Fruit fly (Drosophila melanogaster) whole organism, embryonic: ENCODE data around the gene Cpr30F.

Experiments
- Atf6 ChIP-seq: fragments of 200-800 bp; sonication (Bioruptor generic); IDR thresholded peaks from 2 replicates; pipeline ENCODE4 v1.3.6; 2022; ENCODE audit warnings: missing biosample characterization, missing genetic modification characterization
- BtbVII ChIP-seq: fragments of 200-800 bp; sonication (Bioruptor generic); optimal IDR thresholded peaks from 3 replicates; lab custom pipeline; 2017; ENCODE audit warnings: missing biosample characterization, mild to moderate bottlenecking, missing genetic modification characterization
- CG10274 ChIP-seq: fragments of 200-800 bp; sonication (Bioruptor generic); optimal IDR thresholded peaks from 3 replicates; lab custom pipeline; 2017; ENCODE audit warnings: missing biosample characterization, mild to moderate bottlenecking, missing genetic modification characterization
- CG11247 ChIP-seq: fragments of 200-800 bp; sonication (Bioruptor generic); IDR thresholded peaks from 2 replicates; pipeline ENCODE4 v1.3.6; 2022; ENCODE audit warnings: missing biosample characterization, missing genetic modification characterization
- CG11398 ChIP-seq: fragments of 200-800 bp; sonication (Bioruptor generic); optimal IDR thresholded peaks from 2 replicates; lab custom pipeline; 2016; ENCODE audit warnings: missing biosample characterization, missing genetic modification characterization
- CG13287 ChIP-seq: fragments of 200-800 bp; sonication (Bioruptor generic); IDR thresholded peaks from 2 replicates; pipeline ENCODE4 v1.3.6; 2022; ENCODE audit warnings: missing biosample characterization, missing genetic modification characterization; ENCODE audit not compliant: partially characterized antibody
- CG13775 ChIP-seq: fragments of 200-800 bp; sonication (Bioruptor generic); optimal IDR thresholded peaks from 3 replicates; lab custom pipeline; 2017; ENCODE audit warnings: missing biosample characterization, mild to moderate bottlenecking, missing genetic modification characterization
- CG14667 ChIP-seq: fragments of 200-800 bp; sonication (Bioruptor generic); IDR thresholded peaks from 2 replicates; pipeline ENCODE4 v1.3.6; 2022; ENCODE audit warnings: missing biosample characterization, missing genetic modification characterization
- CG15011 ChIP-seq: fragments of 200-800 bp; sonication (Bioruptor generic); optimal IDR thresholded peaks from 3 replicates; lab custom pipeline; 2018; ENCODE audit warnings: missing biosample characterization, mild to moderate bottlenecking, missing genetic modification characterization
- CG15269 ChIP-seq: fragments of 200-800 bp; sonication (Bioruptor generic); optimal IDR thresholded peaks from 2 replicates; lab custom pipeline; 2018; ENCODE audit warnings: missing biosample characterization, mild to moderate bottlenecking, missing genetic modification characterization, moderate library complexity
- CG15479 ChIP-seq: fragments of 200-800 bp; sonication (Bioruptor generic); optimal IDR thresholded peaks from 3 replicates; lab custom pipeline; 2019; ENCODE audit warnings: missing biosample characterization, mild to moderate bottlenecking, missing genetic modification characterization, moderate library complexity
- CG1647 ChIP-seq: fragments of 200-800 bp; sonication (Bioruptor generic); optimal IDR thresholded peaks from 3 replicates; lab custom pipeline; 2016; ENCODE audit warnings: missing biosample characterization, missing genetic modification characterization
- CG16863 ChIP-seq: fragments of 200-800 bp; sonication (Bioruptor generic); optimal IDR thresholded peaks from 3 replicates; lab custom pipeline; 2016; ENCODE audit warnings: missing biosample characterization, missing genetic modification characterization
- CG2678 ChIP-seq: fragments of 200-800 bp; sonication (Bioruptor generic); optimal IDR thresholded peaks from 3 replicates; lab custom pipeline; 2019; ENCODE audit warnings: missing biosample characterization, mild to moderate bottlenecking, missing genetic modification characterization, moderate library complexity
- CG3163 ChIP-seq: fragments of 200-800 bp; sonication (Bioruptor generic); optimal IDR thresholded peaks from 3 replicates; lab custom pipeline; 2016; ENCODE audit warnings: missing biosample characterization, missing genetic modification characterization
- CG4360 ChIP-seq: fragments of 200-800 bp; sonication (Bioruptor generic); IDR thresholded peaks from 2 replicates; pipeline ENCODE4 v1.3.6; 2022; ENCODE audit warnings: missing biosample characterization, missing genetic modification characterization
- CG5953 ChIP-seq: fragments of 200-800 bp; sonication (Bioruptor generic); IDR thresholded peaks from 2 replicates; pipeline ENCODE4 v1.3.6; 2022; ENCODE audit warnings: missing biosample characterization, missing genetic modification characterization
- CG7786 ChIP-seq: fragments of 200-800 bp; sonication (Bioruptor generic); optimal IDR thresholded peaks from 2 replicates; lab custom pipeline; 2016; ENCODE audit warnings: missing biosample characterization, missing genetic modification characterization
- CG8765 ChIP-seq: fragments of 200-800 bp; sonication (Bioruptor generic); IDR thresholded peaks from 2 replicates; pipeline ENCODE4 v1.3.6; 2022; ENCODE audit warnings: missing biosample characterization, missing genetic modification characterization
- CG9876 ChIP-seq: fragments of 200-800 bp; sonication (Bioruptor generic); optimal IDR thresholded peaks from 2 replicates; lab custom pipeline; 2016; ENCODE audit warnings: missing biosample characterization, missing genetic modification characterization
- D19B ChIP-seq: fragments of 200-800 bp; sonication (Bioruptor generic); optimal IDR thresholded peaks from 2 replicates; lab custom pipeline; 2017; ENCODE audit warnings: missing biosample characterization, mild to moderate bottlenecking, missing genetic modification characterization
- Fer1 ChIP-seq: fragments of 200-800 bp; sonication (Bioruptor generic); optimal IDR thresholded peaks from 2 replicates; lab custom pipeline; 2017; ENCODE audit warnings: missing biosample characterization, mild to moderate bottlenecking, missing genetic modification characterization
- HHEX ChIP-seq: fragments of 200-800 bp; sonication (Bioruptor generic); optimal IDR thresholded peaks from 3 replicates; lab custom pipeline; 2017; ENCODE audit warnings: missing biosample characterization, mild to moderate bottlenecking, missing genetic modification characterization, missing genetic modification reagents
- Hand ChIP-seq: fragments of 200-800 bp; sonication (Bioruptor generic); optimal IDR thresholded peaks from 2 replicates; lab custom pipeline; 2017; ENCODE audit warnings: mild to moderate bottlenecking, missing biosample characterization, missing genetic modification reagents, missing genetic modification characterization
- Hey ChIP-seq: fragments of 200-800 bp; sonication (Bioruptor generic); optimal IDR thresholded peaks from 3 replicates; lab custom pipeline; 2018; ENCODE audit warnings: missing biosample characterization, mild to moderate bottlenecking, missing genetic modification characterization
- Hr39 ChIP-seq: fragments of >200 bp; optimal IDR thresholded peaks from 2 replicates; lab custom pipeline; 2017
- Lim3 ChIP-seq: fragments of 200-800 bp; sonication (Bioruptor generic); IDR thresholded peaks from 2 replicates; pipeline ENCODE4 v1.3.6; 2022; ENCODE audit warnings: missing biosample characterization, missing genetic modification characterization
- Myb ChIP-seq: fragments of 200-800 bp; sonication (Bioruptor generic); optimal IDR thresholded peaks from 2 replicates; lab custom pipeline; 2016; ENCODE audit warnings: missing biosample characterization, missing genetic modification characterization
- NC2α ChIP-seq: fragments of 200-800 bp; sonication (Bioruptor generic); optimal IDR thresholded peaks from 2 replicates; lab custom pipeline; 2016; ENCODE audit warnings: missing biosample characterization, missing genetic modification characterization
- Oli ChIP-seq: fragments of 200-800 bp; sonication (Bioruptor generic); optimal IDR thresholded peaks from 2 replicates; lab custom pipeline; 2018; ENCODE audit warnings: missing biosample characterization, mild to moderate bottlenecking, missing genetic modification characterization, moderate library complexity
- Sox102F ChIP-seq: fragments of 200-800 bp; sonication (Bioruptor generic); optimal IDR thresholded peaks from 2 replicates; lab custom pipeline; 2018; ENCODE audit warnings: missing biosample characterization, mild to moderate bottlenecking, missing genetic modification characterization, moderate library complexity
- Xbp1 ChIP-seq: fragments of 200-800 bp; sonication (Bioruptor generic); optimal IDR thresholded peaks from 3 replicates; lab custom pipeline; 2016; ENCODE audit warnings: missing biosample characterization, mild to moderate bottlenecking, missing genetic modification characterization
- ac ChIP-seq: fragments of 200-800 bp; sonication (Bioruptor generic); optimal IDR thresholded peaks from 3 replicates; lab custom pipeline; 2017; ENCODE audit warnings: missing biosample characterization, mild to moderate bottlenecking, missing genetic modification characterization
- amos ChIP-seq: fragments of 200-800 bp; sonication (Bioruptor generic); IDR thresholded peaks from 2 replicates; pipeline ENCODE4 v1.3.6; 2022; ENCODE audit warnings: missing biosample characterization, missing genetic modification characterization; ENCODE audit not compliant: partially characterized antibody
- aop ChIP-seq: fragments of 200-800 bp; sonication (Bioruptor generic); IDR thresholded peaks from 2 replicates; pipeline ENCODE4 v1.3.6; 2022; ENCODE audit warnings: missing biosample characterization, missing genetic modification characterization
- chm ChIP-seq: fragments of 200-800 bp; sonication (Bioruptor generic); IDR thresholded peaks from 2 replicates; pipeline ENCODE4 v1.3.6; 2022; ENCODE audit warnings: missing biosample characterization, missing genetic modification characterization
- ci ChIP-seq: fragments of 200-800 bp; sonication (Bioruptor generic); IDR thresholded peaks from 3 replicates; pipeline ENCODE4 v1.3.6; 2022; ENCODE audit warnings: missing biosample characterization, missing genetic modification characterization
- dati ChIP-seq: fragments of 200-800 bp; sonication (Bioruptor generic); IDR thresholded peaks from 2 replicates; pipeline ENCODE4 v1.3.6; 2022; ENCODE audit warnings: missing biosample characterization, missing genetic modification characterization
- en ChIP-seq: fragments of 200-800 bp; sonication (Bioruptor generic); optimal IDR thresholded peaks from 2 replicates; lab custom pipeline; 2016; ENCODE audit warnings: missing biosample characterization, missing genetic modification characterization
- fu2 ChIP-seq: fragments of 200-800 bp; sonication (Bioruptor generic); optimal IDR thresholded peaks from 2 replicates; lab custom pipeline; 2016; ENCODE audit warnings: missing biosample characterization, missing genetic modification characterization
- gfzf ChIP-seq: fragments of 200-800 bp; sonication (Bioruptor generic); optimal IDR thresholded peaks from 2 replicates; lab custom pipeline; 2016; ENCODE audit warnings: missing biosample characterization, mild to moderate bottlenecking, missing genetic modification characterization, moderate library complexity
- her ChIP-seq: fragments of 200-800 bp; sonication (Bioruptor generic); optimal IDR thresholded peaks from 2 replicates; lab custom pipeline; 2016; ENCODE audit warnings: missing biosample characterization, missing genetic modification characterization
- knrl ChIP-seq: fragments of 200-800 bp; sonication (Bioruptor generic); IDR thresholded peaks from 3 replicates; pipeline ENCODE4 v1.3.6; 2022; ENCODE audit warnings: missing biosample characterization, missing genetic modification characterization; ENCODE audit not compliant: partially characterized antibody
- org-1 ChIP-seq: fragments of 200-800 bp; sonication (Bioruptor generic); optimal IDR thresholded peaks from 2 replicates; lab custom pipeline; 2017; ENCODE audit warnings: missing biosample characterization, missing genetic modification characterization
- otp ChIP-seq: fragments of 200-800 bp; sonication (Bioruptor generic); IDR thresholded peaks from 3 replicates; pipeline ENCODE4, ENCODE4 v1.3.6; 2022; ENCODE audit warnings: missing biosample characterization, missing genetic modification characterization
- p53 ChIP-seq: fragments of 200-800 bp; sonication (Bioruptor generic); optimal IDR thresholded peaks from 2 replicates; lab custom pipeline; 2016; ENCODE audit warnings: missing biosample characterization, missing genetic modification characterization
- prd ChIP-seq, 3 experiments: fragments of >200 bp in 2 of 3; fragments of 200-800 bp in 1 of 3; sonication (Bioruptor generic) in 1 of 3; optimal IDR thresholded peaks in 2 of 3; IDR thresholded peaks in 1 of 3; 2 replicates in 2 of 3; 3 replicates in 1 of 3; pipeline versions ENCODE4 v1.3.6 to Lab custom; 2017 to 2022; ENCODE audit warnings: missing biosample characterization in 1 of 3, missing genetic modification characterization in 1 of 3
- salm ChIP-seq: fragments of 200-800 bp; sonication (Bioruptor generic); optimal IDR thresholded peaks from 2 replicates; lab custom pipeline; 2018; ENCODE audit warnings: missing biosample characterization, mild to moderate bottlenecking, missing genetic modification characterization
- sens ChIP-seq: fragments of 200-800 bp; sonication (Bioruptor generic); peaks from one replicate; lab custom pipeline; 2016; ENCODE audit warnings: missing biosample characterization, missing genetic modification characterization
- so ChIP-seq: fragments of 200-800 bp; sonication (Bioruptor generic); IDR thresholded peaks from 3 replicates; pipeline ENCODE4 v1.3.6; 2022; ENCODE audit warnings: missing biosample characterization, missing genetic modification characterization
- sob ChIP-seq: fragments of 200-800 bp; sonication (Bioruptor generic); IDR thresholded peaks from 2 replicates; pipeline ENCODE4 v1.3.6; 2022; ENCODE audit warnings: missing biosample characterization, missing genetic modification characterization
- wek ChIP-seq: fragments of 200-800 bp; sonication (Bioruptor generic); optimal IDR thresholded peaks from 3 replicates; lab custom pipeline; 2018; ENCODE audit warnings: missing biosample characterization, mild to moderate bottlenecking, missing genetic modification characterization, moderate library complexity

The Cpr30F gene

DNA sequence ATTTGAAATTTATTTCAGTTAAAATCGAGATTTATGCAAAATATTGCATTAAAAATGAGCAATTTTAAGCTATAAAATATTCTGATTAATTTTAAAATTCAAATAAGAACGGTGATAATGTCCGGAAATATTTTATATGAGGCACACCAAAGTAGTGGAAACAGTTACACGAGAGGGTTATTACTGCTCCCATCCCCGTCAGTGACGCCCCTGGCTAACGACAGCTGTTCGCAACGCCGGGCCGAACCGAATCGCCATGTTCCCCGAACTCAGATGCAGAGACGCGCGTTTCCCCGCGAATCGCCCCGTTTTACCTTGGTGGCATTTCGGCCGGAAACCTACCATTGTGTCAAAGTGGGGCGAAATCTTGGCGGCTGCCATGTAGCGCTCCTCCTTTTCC is 21.2 kb downstream of the Cpr30F start (continued):
- TF ChIP-seq gfzf (GFP tag; lab: Kevin White, UChicago) (no peak), Xbp1 (GFP tag; lab: Kevin White, UChicago) (peak; percentile 39), CG2678 (tag; lab: Kevin White, UChicago) (peak; percentile 28), chm (GFP tag; lab: Robert Waterston, UW) (no peak), CG3163 (GFP tag; lab: Kevin White, UChicago) (no peak), CG15479 (GFP tag; lab: Kevin White, UChicago) (no peak), CG15011 (GFP tag; lab: Kevin White, UChicago) (no peak), Myb (GFP tag; lab: Kevin White, UChicago) (peak; percentile 1), ci (GFP tag; lab: Robert Waterston, UW) (peak; percentile 73; the same call in 2 of the 3 replicates), CG10274 (no peak), CG1647 (GFP tag; lab: Kevin White, UChicago) (no peak), CG16863 (GFP tag; lab: Kevin White, UChicago) (no peak), CG4360 (GFP tag; lab: Robert Waterston, UW) (no peak), en (GFP tag; lab: Kevin White, UChicago) (no peak), CG7786 (no peak), ac (GFP tag; lab: Kevin White, UChicago) (no peak), org-1 (GFP tag; lab: Kevin White, UChicago) (no peak), Sox102F (GFP tag; lab: Kevin White, UChicago) (no peak), fu2 (GFP tag; lab: Kevin White, UChicago) (no peak), otp (no peak), dati (no peak), HHEX (GFP tag; lab: Kevin White, UChicago) (no peak), Lim3 (GFP tag; lab: Robert Waterston, UW) (no peak), Fer1 (GFP tag; lab: Kevin White, UChicago) (no peak), D19B (GFP tag; lab: Kevin White, UChicago) (no peak), aop (GFP tag; lab: Robert Waterston, UW) (no peak), Oli (no peak), sob (peak; percentile 23; the same call in 1 of the 2 replicates), wek (GFP tag; lab: Kevin White, UChicago) (no peak), so (GFP tag; lab: Robert Waterston, UW) (no peak), CG9876 (GFP tag; lab: Kevin White, UChicago) (no peak), CG5953 (GFP tag; lab: Robert Waterston, UW) (peak; percentile 66), CG13775 (GFP tag; lab: Kevin White, UChicago) (no peak), knrl (no peak), salm (tag; lab: Kevin White, UChicago) (no peak), CG15269 (tag; lab: Kevin White, UChicago) (no peak), prd (optimal IDR thresholded peaks at IDR 0.05; lab: Kevin White, UChicago) (no peak), prd (GFP tag; IDR thresholded peaks at IDR 0.05; lab: Robert Waterston, UW) (0 out of 3 replicates have a peak, but pooled peaks have one; percentile 13), sens (GFP tag; lab: Kevin White, UChicago) (peak; percentile 53), CG8765 (no peak), Hey (tag; lab: Kevin White, UChicago) (no peak), CG14667 (no peak), CG11398 (GFP tag; lab: Kevin White, UChicago) (no peak), amos (GFP tag; lab: Robert Waterston, UW) (no peak), BtbVII (GFP tag; lab: Kevin White, UChicago) (no peak), Hr39 (lab: Kevin White, UChicago) (no peak), Hand (GFP tag; lab: Kevin White, UChicago) (no peak), CG13287 (GFP tag; lab: Robert Waterston, UW) (peak; percentile 27; the same call in 1 of the 2 replicates), Atf6 (peak; percentile 44; the same call in 1 of the 2 replicates), CG11247 (GFP tag; lab: Robert Waterston, UW) (no peak), NC2α (GFP tag; lab: Kevin White, UChicago) (no peak), p53 (GFP tag; lab: Kevin White, UChicago) (no peak), her (GFP tag; lab: Kevin White, UChicago) (no peak)
